Fruit fly (Drosophila melanogaster): ENCODE measurements around the gene Hex-A.

Gene Hex-A

dm6 chrX:9551179-9551578, 34.3 kb upstream of the Hex-A start:
- no peak for TF ChIP-seq ken (GFP tag; IDR thresholded peaks at IDR 0.05)
- TF ChIP-seq eve (GFP tag; optimal IDR thresholded peaks at IDR 0.05), result peak in 1 of 2 experiments; percentile 56
- peak; percentile 59 for TF ChIP-seq crol (GFP tag; IDR thresholded peaks at IDR 0.05)

DNA sequence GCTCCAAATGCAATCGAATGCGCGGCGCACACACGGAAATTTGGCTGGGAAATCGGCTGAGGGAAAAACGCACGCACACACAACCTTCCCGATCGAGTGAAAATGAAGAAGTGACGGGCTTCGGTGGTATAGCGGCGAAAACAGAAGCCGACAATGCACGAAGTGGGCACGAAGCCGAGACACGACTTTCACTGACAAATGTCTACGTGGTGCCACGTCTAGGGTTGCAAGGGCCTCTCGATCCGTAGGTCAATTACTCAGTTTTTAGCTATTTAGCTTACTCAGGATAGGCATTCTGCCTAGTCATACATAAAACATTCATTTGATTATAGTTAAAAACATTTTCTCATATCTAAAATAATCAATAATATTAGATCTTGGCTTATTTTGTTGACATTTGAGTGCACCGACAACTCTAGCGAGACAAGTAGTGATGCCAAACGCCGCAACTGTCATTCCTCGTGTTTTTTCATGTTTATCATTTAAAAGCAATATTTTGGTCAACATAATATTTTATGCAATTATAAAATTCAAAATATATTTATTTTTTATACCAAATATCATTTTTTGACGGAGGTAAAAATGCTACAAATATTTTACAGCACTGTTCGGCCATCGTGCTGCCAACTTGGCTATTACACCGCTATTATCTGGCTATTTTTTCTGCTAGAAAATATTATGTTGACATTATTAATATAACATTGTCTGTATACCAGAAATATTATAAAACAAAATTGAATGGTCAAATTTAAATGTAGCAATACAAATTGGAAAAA, 31.7 kb upstream of the Hex-A start:
- TF ChIP-seq CG32767 (GFP tag; IDR thresholded peaks at IDR 0.05) (peak; percentile 93), CG6791 (GFP tag; IDR thresholded peaks at IDR 0.05; ENCODE audit: partially characterized antibody) (no peak; the same call in 2 of the 3 replicates), z (GFP tag; IDR thresholded peaks at IDR 0.05) (no peak), cas (GFP tag; IDR thresholded peaks at IDR 0.05) (no peak), CG15696 (tag; optimal IDR thresholded peaks at IDR 0.05) (peak; percentile 82), Oli (tag; optimal IDR thresholded peaks at IDR 0.05) (peak; percentile 88), dan (GFP tag; IDR thresholded peaks at IDR 0.05) (no peak; the same call in 1 of the 2 replicates), CG3838 (GFP tag; optimal IDR thresholded peaks at IDR 0.05) (peak; percentile 3), Antp (GFP tag; optimal IDR thresholded peaks at IDR 0.05) (peak; percentile 62), CG13894 (tag; optimal IDR thresholded peaks at IDR 0.05) (peak; percentile 87), slbo (GFP tag; IDR thresholded peaks at IDR 0.05) (peak; percentile 91), CG10209 (GFP tag; optimal IDR thresholded peaks at IDR 0.05) (peak; percentile 86), unpg (GFP tag; optimal IDR thresholded peaks at IDR 0.05) (peak; percentile 92), sens (GFP tag) (peak; percentile 97), CG17802 (tag; optimal IDR thresholded peaks at IDR 0.05) (peak; percentile 49), CG8290 (GFP tag; optimal IDR thresholded peaks at IDR 0.05) (peak; percentile 85), CG8290 (tag; optimal IDR thresholded peaks at IDR 0.05) (peak; percentile 44 to 89), lab (GFP tag; optimal IDR thresholded peaks at IDR 0.05) (peak; percentile 93), CG11456 (GFP tag; IDR thresholded peaks at IDR 0.05) (peak; percentile 79), ara (GFP tag; IDR thresholded peaks at IDR 0.05) (peak; percentile 87), CG7271 (tag; optimal IDR thresholded peaks at IDR 0.05) (peak; percentile 71), CG7839 (tag; optimal IDR thresholded peaks at IDR 0.05) (peak; percentile 90), CrebB (tag; optimal IDR thresholded peaks at IDR 0.05) (peak; percentile 88), gcm (GFP tag; optimal IDR thresholded peaks at IDR 0.05) (peak; percentile 85), aop (GFP tag; IDR thresholded peaks at IDR 0.05) (peak; percentile 48; the same call in 1 of the 2 replicates), CG12236 (GFP tag; optimal IDR thresholded peaks at IDR 0.05) (peak; percentile 63), kay (GFP tag; optimal IDR thresholded peaks at IDR 0.05) (peak; percentile 66), ERR (GFP tag; optimal IDR thresholded peaks at IDR 0.05) (peak; percentile 47), D19A (tag; optimal IDR thresholded peaks at IDR 0.05) (peak; percentile 81), sens-2 (GFP tag; IDR thresholded peaks at IDR 0.05) (peak; percentile 55), CG7963 (GFP tag; IDR thresholded peaks at IDR 0.05; ENCODE audit: partially characterized antibody) (no peak), Neu2 (GFP tag; optimal IDR thresholded peaks at IDR 0.05; ENCODE audit: borderline replicate concordance) (no peak), pros (GFP tag; optimal IDR thresholded peaks at IDR 0.05) (peak; percentile 41), Ravus (GFP tag; IDR thresholded peaks at IDR 0.05) (peak; percentile 52), Ets97D (GFP tag; optimal IDR thresholded peaks at IDR 0.05) (peak; percentile 2), MTF-1 (GFP tag; optimal IDR thresholded peaks at IDR 0.05; ENCODE audit: borderline replicate concordance) (peak; percentile 63), lbe (GFP tag; optimal IDR thresholded peaks at IDR 0.05) (peak; percentile 86), CG10366 (GFP tag; IDR thresholded peaks at IDR 0.05) (peak; percentile 79), gsb-n (tag; optimal IDR thresholded peaks at IDR 0.05) (peak; percentile 81), Jarid2 (GFP tag; optimal IDR thresholded peaks at IDR 0.05) (peak; percentile 74), Awh (GFP tag; IDR thresholded peaks at IDR 0.05) (peak; percentile 84), GATAe (GFP tag; conservative IDR thresholded peaks at IDR 0.05) (peak; percentile 43; the same call in 1 of the 2 replicates), sob (GFP tag; IDR thresholded peaks at IDR 0.05) (peak; percentile 89), CG10147 (GFP tag; optimal IDR thresholded peaks at IDR 0.05) (peak; percentile 75), fd3F (GFP tag; optimal IDR thresholded peaks at IDR 0.05) (peak; percentile 82)

Data from whole organism, embryonic.